Fruit fly (Drosophila melanogaster): ENCODE results near the gene CG31115.

CG31115 gene

dm6 chr3R:25054451-25055188 is 17.9 kb downstream of the CG31115 start, which contains the start of gene CG31109 (continued):
- peak; percentile 1 for TF ChIP-seq PHDP (tag; optimal IDR thresholded peaks at IDR 0.05)
- peak; percentile 61 for TF ChIP-seq CG13287 (GFP tag; IDR thresholded peaks at IDR 0.05; ENCODE audit: partially characterized antibody)
- TF ChIP-seq CG32767 (GFP tag; IDR thresholded peaks at IDR 0.05) = 0 out of 2 replicates have a peak, but pooled peaks have one; percentile 23
- TF ChIP-seq sc (optimal IDR thresholded peaks at IDR 0.05) = no peak
- no peak for TF ChIP-seq sc (GFP tag; optimal IDR thresholded peaks at IDR 0.05)
- TF ChIP-seq Side (GFP tag; optimal IDR thresholded peaks at IDR 0.05) = no peak
- peak; percentile 84 for TF ChIP-seq CG8290 (GFP tag; optimal IDR thresholded peaks at IDR 0.05)
- TF ChIP-seq CG8290 (tag; optimal IDR thresholded peaks at IDR 0.05) = peak; percentile 73 to 89
- TF ChIP-seq nerfin-1 (tag; optimal IDR thresholded peaks at IDR 0.05) = peak; percentile 2
- TF ChIP-seq so (GFP tag; IDR thresholded peaks at IDR 0.05) = no peak
- no peak for TF ChIP-seq CG17612 (GFP tag; IDR thresholded peaks at IDR 0.05)
- no peak for TF ChIP-seq ro (GFP tag; IDR thresholded peaks at IDR 0.05)
- TF ChIP-seq CG3995 (GFP tag; optimal IDR thresholded peaks at IDR 0.05) = no peak
- no peak for TF ChIP-seq disco-r (GFP tag; optimal IDR thresholded peaks at IDR 0.05)
- no peak for TF ChIP-seq ttk (GFP tag; IDR thresholded peaks at IDR 0.05)
- no peak for TF ChIP-seq ken (GFP tag; IDR thresholded peaks at IDR 0.05)
- TF ChIP-seq CG17328 (GFP tag; IDR thresholded peaks at IDR 0.05) = no peak
- TF ChIP-seq CG3726 (GFP tag; IDR thresholded peaks at IDR 0.05) = no peak
- peak; percentile 40; the same call in 1 of the 3 replicates for TF ChIP-seq HLH4C (GFP tag; IDR thresholded peaks at IDR 0.05; ENCODE audit: partially characterized antibody)
- no peak for TF ChIP-seq CG12942 (GFP tag; optimal IDR thresholded peaks at IDR 0.05)
- peak; percentile 65 to 87 for TF ChIP-seq crp (GFP tag; optimal IDR thresholded peaks at IDR 0.05)
- no peak for TF ChIP-seq CG4820 (GFP tag; optimal IDR thresholded peaks at IDR 0.05)
- TF ChIP-seq CG11093 (GFP tag; IDR thresholded peaks at IDR 0.05) = no peak
- TF ChIP-seq inv (GFP tag; IDR thresholded peaks at IDR 0.05; ENCODE audit: partially characterized antibody) = no peak
- TF ChIP-seq nau (GFP tag; optimal IDR thresholded peaks at IDR 0.05) = no peak
- no peak for TF ChIP-seq sisA (GFP tag; IDR thresholded peaks at IDR 0.05)
- no peak for TF ChIP-seq ab (GFP tag; optimal IDR thresholded peaks at IDR 0.05)
- no peak for TF ChIP-seq CG10209 (GFP tag; optimal IDR thresholded peaks at IDR 0.05)
- TF ChIP-seq fru (optimal IDR thresholded peaks at IDR 0.05) = no peak
- TF ChIP-seq CG10147 (GFP tag; optimal IDR thresholded peaks at IDR 0.05) = peak; percentile 40
- no peak for TF ChIP-seq bowl (GFP tag; IDR thresholded peaks at IDR 0.05)
- no peak for TF ChIP-seq E2f1 (GFP tag; IDR thresholded peaks at IDR 0.05)
- TF ChIP-seq Sry-β (GFP tag; optimal IDR thresholded peaks at IDR 0.05) = peak; percentile 12
- TF ChIP-seq Elba2 (GFP tag; optimal IDR thresholded peaks at IDR 0.05) = no peak
- peak; percentile 31 for TF ChIP-seq Lhr (GFP tag; optimal IDR thresholded peaks at IDR 0.05)
- TF ChIP-seq lbe (GFP tag; optimal IDR thresholded peaks at IDR 0.05) = no peak
- TF ChIP-seq CG11456 (GFP tag; IDR thresholded peaks at IDR 0.05) = no peak
- TF ChIP-seq usp (GFP tag; optimal IDR thresholded peaks at IDR 0.05) = no peak
- TF ChIP-seq CG42726 (GFP tag; IDR thresholded peaks at IDR 0.05; ENCODE audit: partially characterized antibody) = no peak
- TF ChIP-seq CG2678 (tag; optimal IDR thresholded peaks at IDR 0.05) = peak; percentile 24
- TF ChIP-seq CG7839 (tag; optimal IDR thresholded peaks at IDR 0.05) = no peak
- peak; percentile 79 for TF ChIP-seq MBD-R2 (GFP tag; IDR thresholded peaks at IDR 0.05)
- TF ChIP-seq ash1 (GFP tag; optimal IDR thresholded peaks at IDR 0.05) = no peak
- no peak for TF ChIP-seq Ssrp (tag; optimal IDR thresholded peaks at IDR 0.05)
- TF ChIP-seq fu2 (GFP tag; optimal IDR thresholded peaks at IDR 0.05) = no peak
- TF ChIP-seq maf-S (GFP tag; optimal IDR thresholded peaks at IDR 0.05) = no peak
- peak; percentile 7 for TF ChIP-seq Bteb2 (GFP tag; optimal IDR thresholded peaks at IDR 0.05)
- TF ChIP-seq CG5953 (GFP tag; IDR thresholded peaks at IDR 0.05) = no peak
- no peak for TF ChIP-seq run (tag; optimal IDR thresholded peaks at IDR 0.05)
- TF ChIP-seq salm (tag; optimal IDR thresholded peaks at IDR 0.05) = no peak
- no peak for TF ChIP-seq CG11695 (GFP tag; IDR thresholded peaks at IDR 0.05)
